Fruit fly (Drosophila melanogaster) whole organism, embryonic: ENCODE measurements around the gene glu.

Experiments used
- Atf-2 ChIP-seq: fragments of 200-800 bp; sonication (Bioruptor generic); optimal IDR thresholded peaks from 2 replicates; lab custom pipeline; 2016; ENCODE audit warnings: missing biosample characterization, missing genetic modification characterization
- Bgb ChIP-seq: fragments of 200-800 bp; sonication (Bioruptor generic); IDR thresholded peaks from 2 replicates; pipeline ENCODE4 v1.3.6; 2022; ENCODE audit warnings: missing biosample characterization, missing genetic modification characterization; ENCODE audit not compliant: partially characterized antibody
- CG10431 ChIP-seq: fragments of 200-800 bp; sonication (Bioruptor generic); optimal IDR thresholded peaks from 3 replicates; lab custom pipeline; 2018; ENCODE audit warnings: missing biosample characterization, mild to moderate bottlenecking, missing genetic modification characterization
- CG10565 ChIP-seq: fragments of 200-800 bp; sonication (Bioruptor generic); optimal IDR thresholded peaks from 3 replicates; lab custom pipeline; 2016; ENCODE audit warnings: missing biosample characterization, mild to moderate bottlenecking, missing genetic modification characterization
- CG11560 ChIP-seq: fragments of 200-800 bp; sonication (Bioruptor generic); IDR thresholded peaks from 3 replicates; pipeline ENCODE4 v1.3.6; 2022; ENCODE audit warnings: missing biosample characterization, missing genetic modification characterization
- CG12942 ChIP-seq: fragments of 200-800 bp; sonication (Bioruptor generic); optimal IDR thresholded peaks from 3 replicates; lab custom pipeline; 2016; ENCODE audit warnings: missing biosample characterization, missing genetic modification characterization
- CG13424 ChIP-seq: fragments of 200-800 bp; sonication (Bioruptor generic); optimal IDR thresholded peaks from 2 replicates; lab custom pipeline; 2019; ENCODE audit warnings: missing biosample characterization, mild to moderate bottlenecking, missing genetic modification characterization, moderate library complexity
- CG14710 ChIP-seq: fragments of 200-800 bp; sonication (Bioruptor generic); optimal IDR thresholded peaks from 3 replicates; lab custom pipeline; 2019; ENCODE audit warnings: missing biosample characterization, mild to moderate bottlenecking, missing genetic modification characterization, moderate library complexity
- CG15514 ChIP-seq: fragments of 200-800 bp; sonication (Bioruptor generic); optimal IDR thresholded peaks from 3 replicates; lab custom pipeline; 2017; ENCODE audit warnings: missing biosample characterization, missing genetic modification characterization, mild to moderate bottlenecking, moderate library complexity, missing genetic modification reagents
- CG16813 ChIP-seq: fragments of 200-800 bp; sonication (Bioruptor generic); IDR thresholded peaks from 3 replicates; pipeline ENCODE4 v1.3.6; 2022; ENCODE audit warnings: missing biosample characterization, missing genetic modification characterization; ENCODE audit not compliant: partially characterized antibody
- CG16815 ChIP-seq: fragments of 200-800 bp; sonication (Bioruptor generic); optimal IDR thresholded peaks from 3 replicates; lab custom pipeline; 2017; ENCODE audit warnings: missing biosample characterization, mild to moderate bottlenecking, missing genetic modification characterization
- CG17912 ChIP-seq: fragments of 200-800 bp; sonication (Bioruptor generic); optimal IDR thresholded peaks from 2 replicates; lab custom pipeline; 2018; ENCODE audit warnings: missing biosample characterization, mild to moderate bottlenecking, missing genetic modification characterization
- CG32772 ChIP-seq: fragments of 200-800 bp; sonication (Bioruptor generic); IDR thresholded peaks from 2 replicates; pipeline ENCODE4 v1.3.6; 2022; ENCODE audit warnings: missing biosample characterization, missing genetic modification characterization
- CG4282 ChIP-seq: fragments of 200-800 bp; sonication (Bioruptor generic); optimal IDR thresholded peaks from 2 replicates; lab custom pipeline; 2016; ENCODE audit warnings: missing biosample characterization, missing genetic modification characterization
- CG43689 ChIP-seq: fragments of 200-800 bp; sonication (Bioruptor generic); IDR thresholded peaks from 2 replicates; pipeline ENCODE4 v1.3.6; 2022; ENCODE audit warnings: missing biosample characterization, missing genetic modification characterization
- CTCF ChIP-seq: fragments of 200-800 bp; sonication (Bioruptor generic); optimal IDR thresholded peaks from 2 replicates; lab custom pipeline; 2017; ENCODE audit warnings: missing biosample characterization, mild to moderate bottlenecking, missing genetic modification characterization, moderate library complexity
- Dp ChIP-seq: fragments of 200-800 bp; sonication (Bioruptor generic); optimal IDR thresholded peaks from 2 replicates; lab custom pipeline; 2018; ENCODE audit warnings: missing biosample characterization, mild to moderate bottlenecking, missing genetic modification characterization, moderate library complexity
- Dref ChIP-seq: fragments of 200-800 bp; sonication (Bioruptor generic); IDR thresholded peaks from 2 replicates; pipeline ENCODE4 v1.3.6; 2022; ENCODE audit warnings: missing biosample characterization, missing genetic modification characterization
- E2f1 ChIP-seq: fragments of 200-800 bp; sonication (Bioruptor generic); IDR thresholded peaks from 2 replicates; pipeline ENCODE4 v1.3.6; 2022; ENCODE audit warnings: missing biosample characterization, missing genetic modification characterization
- Ets65A ChIP-seq: fragments of 200-800 bp; sonication (Bioruptor generic); peaks from one replicate; lab custom pipeline; 2016; ENCODE audit warnings: missing biosample characterization, missing genetic modification characterization
- Hr51 ChIP-seq, 2 experiments: fragments of 200-800 bp; sonication (Bioruptor generic); optimal IDR thresholded peaks; 2 replicates in 1 of 2; 3 replicates in 1 of 2; lab custom pipeline; 2016 to 2018; ENCODE audit warnings: missing biosample characterization in 2 of 2, missing genetic modification characterization in 2 of 2, mild to moderate bottlenecking in 1 of 2, moderate library complexity in 1 of 2
- Hr78 ChIP-seq, 2 experiments: fragments of 200-800 bp in 1 of 2; fragments of >200 bp in 1 of 2; sonication (Bioruptor generic) in 1 of 2; optimal IDR thresholded peaks; 2 replicates each; lab custom pipeline; 2017 to 2019; ENCODE audit warnings: missing biosample characterization in 2 of 2, missing genetic modification characterization in 2 of 2, mild to moderate bottlenecking in 1 of 2, moderate library complexity in 1 of 2
- Hsf ChIP-seq: fragments of 200-800 bp; sonication (Bioruptor generic); optimal IDR thresholded peaks from 3 replicates; lab custom pipeline; 2016; ENCODE audit warnings: missing biosample characterization, missing genetic modification characterization
- Jarid2 ChIP-seq: fragments of 200-800 bp; sonication (Bioruptor generic); optimal IDR thresholded peaks from 3 replicates; lab custom pipeline; 2017; ENCODE audit warnings: mild to moderate bottlenecking, missing biosample characterization, missing genetic modification reagents, missing genetic modification characterization
- Lhr ChIP-seq: fragments of 200-800 bp; sonication (Bioruptor generic); optimal IDR thresholded peaks from 3 replicates; lab custom pipeline; 2017; ENCODE audit warnings: mild to moderate bottlenecking, missing biosample characterization, missing genetic modification reagents, missing genetic modification characterization
- MESR4 ChIP-seq: fragments of 200-800 bp; sonication (Bioruptor generic); optimal IDR thresholded peaks from 2 replicates; lab custom pipeline; 2018; ENCODE audit warnings: missing biosample characterization, mild to moderate bottlenecking, missing genetic modification characterization, moderate library complexity
- Ravus ChIP-seq: fragments of 200-800 bp; sonication (Bioruptor generic); IDR thresholded peaks from 2 replicates; pipeline ENCODE4 v1.3.6; 2022; ENCODE audit warnings: missing biosample characterization, missing genetic modification characterization
- Trl ChIP-seq, 3 experiments: fragments of >200 bp in 2 of 3; fragments of 200-800 bp in 1 of 3; sonication (Bioruptor generic) in 1 of 3; optimal IDR thresholded peaks; 2 replicates in 1 of 3; 3 replicates in 2 of 3; lab custom pipeline; 2016 to 2017; ENCODE audit warnings: missing biosample characterization in 1 of 3, missing genetic modification characterization in 1 of 3
- Xrp1 ChIP-seq: fragments of 200-800 bp; sonication (Bioruptor generic); IDR thresholded peaks from 2 replicates; pipeline ENCODE4 v1.3.6; 2022; ENCODE audit warnings: missing biosample characterization, missing genetic modification characterization
- abd-A ChIP-seq: fragments of 200-800 bp; sonication (Bioruptor generic); optimal IDR thresholded peaks from 3 replicates; lab custom pipeline; 2019; ENCODE audit warnings: missing biosample characterization, mild to moderate bottlenecking, missing genetic modification characterization, moderate library complexity
- aop ChIP-seq: fragments of 200-800 bp; sonication (Bioruptor generic); IDR thresholded peaks from 2 replicates; pipeline ENCODE4 v1.3.6; 2022; ENCODE audit warnings: missing biosample characterization, missing genetic modification characterization
- az2 ChIP-seq: fragments of 200-800 bp; sonication (Bioruptor generic); optimal IDR thresholded peaks from 3 replicates; lab custom pipeline; 2016; ENCODE audit warnings: missing biosample characterization, missing genetic modification characterization
- bigmax ChIP-seq: fragments of 200-800 bp; sonication (Bioruptor generic); optimal IDR thresholded peaks from 2 replicates; lab custom pipeline; 2018; ENCODE audit warnings: missing biosample characterization, mild to moderate bottlenecking, missing genetic modification characterization
- caup ChIP-seq: fragments of 200-800 bp; sonication (Bioruptor generic); optimal IDR thresholded peaks from 3 replicates; lab custom pipeline; 2017; ENCODE audit warnings: missing biosample characterization, mild to moderate bottlenecking, missing genetic modification characterization, moderate library complexity; ENCODE audit not compliant: severe bottlenecking
- crp ChIP-seq, 2 experiments: fragments of 200-800 bp; sonication (Bioruptor generic); optimal IDR thresholded peaks; 2 replicates in 1 of 2; 3 replicates in 1 of 2; lab custom pipeline; 2017; ENCODE audit warnings: missing biosample characterization in 2 of 2, missing genetic modification characterization in 2 of 2, mild to moderate bottlenecking in 1 of 2, moderate library complexity in 1 of 2
- dpn ChIP-seq, 2 experiments: fragments of 200-800 bp; sonication (Bioruptor generic); optimal IDR thresholded peaks; 3 replicates each; lab custom pipeline; 2016; ENCODE audit warnings: missing biosample characterization in 2 of 2, missing genetic modification characterization in 2 of 2
- fd102C ChIP-seq: fragments of 200-800 bp; sonication (Bioruptor generic); optimal IDR thresholded peaks from 2 replicates; lab custom pipeline; 2018; ENCODE audit warnings: missing biosample characterization, mild to moderate bottlenecking, missing genetic modification characterization, moderate library complexity
- her ChIP-seq: fragments of 200-800 bp; sonication (Bioruptor generic); optimal IDR thresholded peaks from 2 replicates; lab custom pipeline; 2016; ENCODE audit warnings: missing biosample characterization, missing genetic modification characterization
- inv ChIP-seq: fragments of 200-800 bp; sonication (Bioruptor generic); IDR thresholded peaks from 2 replicates; pipeline ENCODE4 v1.3.6; 2022; ENCODE audit warnings: missing biosample characterization, missing genetic modification characterization; ENCODE audit not compliant: partially characterized antibody
- nerfin-1 ChIP-seq: fragments of 200-800 bp; sonication (Bioruptor generic); optimal IDR thresholded peaks from 3 replicates; lab custom pipeline; 2019; ENCODE audit warnings: missing biosample characterization, mild to moderate bottlenecking, missing genetic modification characterization, moderate library complexity
- nerfin-2 ChIP-seq: fragments of 200-800 bp; sonication (Bioruptor generic); IDR thresholded peaks from 2 replicates; pipeline ENCODE4 v1.3.6; 2022; ENCODE audit warnings: missing biosample characterization, missing genetic modification characterization; ENCODE audit not compliant: partially characterized antibody
- nmo ChIP-seq: fragments of 200-800 bp; sonication (Bioruptor generic); optimal IDR thresholded peaks from 2 replicates; lab custom pipeline; 2018; ENCODE audit warnings: missing biosample characterization, mild to moderate bottlenecking, missing genetic modification characterization, moderate library complexity
- prd ChIP-seq, 3 experiments: fragments of >200 bp in 2 of 3; fragments of 200-800 bp in 1 of 3; sonication (Bioruptor generic) in 1 of 3; optimal IDR thresholded peaks in 2 of 3; IDR thresholded peaks in 1 of 3; 2 replicates in 2 of 3; 3 replicates in 1 of 3; pipeline versions ENCODE4 v1.3.6 to Lab custom; 2017 to 2022; ENCODE audit warnings: missing biosample characterization in 1 of 3, missing genetic modification characterization in 1 of 3
- row ChIP-seq: fragments of 200-800 bp; sonication (Bioruptor generic); IDR thresholded peaks from 3 replicates; pipeline ENCODE4 v1.3.6; 2022; ENCODE audit warnings: missing biosample characterization, missing genetic modification characterization
- run ChIP-seq: fragments of 200-800 bp; sonication (Bioruptor generic); optimal IDR thresholded peaks from 3 replicates; lab custom pipeline; 2018; ENCODE audit warnings: missing biosample characterization, mild to moderate bottlenecking, missing genetic modification characterization
- stwl ChIP-seq: fragments of 200-800 bp; sonication (Bioruptor generic); optimal IDR thresholded peaks from 3 replicates; lab custom pipeline; 2018; ENCODE audit warnings: missing biosample characterization, mild to moderate bottlenecking, missing genetic modification characterization, moderate library complexity

Gene glu

DNA sequence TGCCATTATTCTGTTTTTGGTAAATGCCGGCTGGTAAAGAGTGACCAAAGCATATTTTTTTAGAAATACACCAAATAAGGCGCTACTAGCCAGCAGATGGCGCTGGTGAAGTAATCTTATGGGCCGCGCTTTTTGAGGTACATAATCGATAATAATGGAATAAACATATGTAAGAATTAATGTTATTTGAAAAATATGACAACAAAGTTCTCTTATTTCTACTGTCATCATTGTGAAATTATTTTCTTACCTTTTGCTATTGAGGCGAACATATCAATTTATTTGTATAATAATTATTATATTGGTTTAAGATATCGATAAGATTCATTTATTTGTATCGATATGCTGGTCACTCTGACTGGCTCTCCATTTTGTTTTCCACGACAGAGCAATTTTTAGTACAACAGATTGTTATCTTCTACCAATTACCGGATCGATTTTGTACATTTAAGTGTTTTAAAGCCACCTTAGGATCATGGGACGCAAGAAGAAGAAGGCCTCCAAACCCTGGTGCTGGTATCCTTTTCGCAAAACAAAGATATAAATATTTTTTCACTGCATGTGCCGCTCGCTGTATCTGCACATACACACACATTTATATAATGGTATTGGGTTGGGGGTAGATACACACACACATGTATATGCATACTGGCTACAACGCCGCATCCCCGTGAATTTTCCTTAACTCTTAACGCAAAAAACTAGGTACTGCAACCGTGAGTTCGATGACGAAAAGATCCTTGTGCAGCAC, 5.0 kb upstream of the glu start, which contains the start of the genes LSm7 and BuGZ (continued):
- peak; percentile 17 for TF ChIP-seq nerfin-1
- TF ChIP-seq stwl (tag; lab: Kevin White, UChicago), result peak; percentile 86
- TF ChIP-seq Lhr, result peak; percentile 75
- peak; percentile 70 for TF ChIP-seq nmo (GFP tag; lab: Kevin White, UChicago)
- peak; percentile 49; the same call in 1 of the 3 replicates for TF ChIP-seq row (GFP tag; lab: Robert Waterston, UW)
- TF ChIP-seq CG16815 (GFP tag; lab: Kevin White, UChicago), result no peak
- TF ChIP-seq CG17912 (GFP tag; lab: Kevin White, UChicago), result peak; percentile 74
- TF ChIP-seq caup (GFP tag; lab: Kevin White, UChicago), result peak; percentile 46
- peak; percentile 43; the same call in 1 of the 2 replicates for TF ChIP-seq nerfin-2 (GFP tag; lab: Robert Waterston, UW)
- peak; percentile 82 for TF ChIP-seq CG14710 (tag; lab: Kevin White, UChicago)
- TF ChIP-seq aop, result no peak
- TF ChIP-seq Dref (GFP tag; lab: Robert Waterston, UW), result peak; percentile 66
- peak; percentile 57 for TF ChIP-seq CG16813 (GFP tag; lab: Robert Waterston, UW)
- TF ChIP-seq prd (optimal IDR thresholded peaks at IDR 0.05; lab: Kevin White, UChicago), result no peak
- no peak for TF ChIP-seq prd (GFP tag; IDR thresholded peaks at IDR 0.05; lab: Robert Waterston, UW)
- TF ChIP-seq inv (GFP tag; lab: Robert Waterston, UW), result peak; percentile 60
- TF ChIP-seq her, result no peak
- TF ChIP-seq MESR4, result peak; percentile 98
- TF ChIP-seq Ravus, result no peak
- TF ChIP-seq Hr78 (GFP tag; optimal IDR thresholded peaks at IDR 0.05; lab: Kevin White, UChicago), result no peak
- TF ChIP-seq Bgb, result peak; percentile 43; the same call in 1 of the 2 replicates
- TF ChIP-seq Dp (GFP tag; lab: Kevin White, UChicago), result peak; percentile 61
- TF ChIP-seq CTCF (GFP tag; lab: Kevin White, UChicago), result peak; percentile 97
- peak; percentile 59 for TF ChIP-seq CG10431 (GFP tag; lab: Kevin White, UChicago)
- peak; percentile 38 for TF ChIP-seq Hsf (GFP tag; lab: Kevin White, UChicago)
- no peak for TF ChIP-seq run (tag; lab: Kevin White, UChicago)
- TF ChIP-seq az2 (GFP tag; lab: Kevin White, UChicago), result peak; percentile 37
- TF ChIP-seq CG11560 (tag; lab: Robert Waterston, UW), result peak; percentile 80; the same call in 2 of the 3 replicates
- peak in 1 of 2 experiments; percentile 10 for TF ChIP-seq Hr51 (GFP tag; optimal IDR thresholded peaks at IDR 0.05; lab: Kevin White, UChicago)
- peak; percentile 69 for TF ChIP-seq Ets65A (GFP tag; lab: Kevin White, UChicago)
- TF ChIP-seq CG32772 (GFP tag; lab: Robert Waterston, UW), result no peak
- peak; percentile 35 to 48 for TF ChIP-seq dpn (GFP tag; optimal IDR thresholded peaks at IDR 0.05; lab: Kevin White, UChicago)
- no peak for TF ChIP-seq Jarid2 (GFP tag; lab: Kevin White, UChicago)
- TF ChIP-seq abd-A, result no peak
- TF ChIP-seq bigmax, result no peak
- TF ChIP-seq crp (GFP tag; optimal IDR thresholded peaks at IDR 0.05; lab: Kevin White, UChicago), result peak in 1 of 2 experiments; percentile 39
- no peak for TF ChIP-seq CG4282 (GFP tag; lab: Kevin White, UChicago)
- no peak for TF ChIP-seq CG43689 (GFP tag; lab: Robert Waterston, UW)
- TF ChIP-seq Xrp1 (GFP tag; lab: Robert Waterston, UW), result peak; percentile 31; the same call in 1 of the 2 replicates
- peak; percentile 47 for TF ChIP-seq CG15514
- TF ChIP-seq CG10565 (GFP tag; lab: Kevin White, UChicago), result no peak
- no peak for TF ChIP-seq Atf-2
- no peak for TF ChIP-seq Trl (optimal IDR thresholded peaks at IDR 0.05; lab: Kevin White, UChicago)
- peak; percentile 32 for TF ChIP-seq Trl (GFP tag; optimal IDR thresholded peaks at IDR 0.05; lab: Kevin White, UChicago)
- TF ChIP-seq fd102C (GFP tag; lab: Kevin White, UChicago), result peak; percentile 35
- no peak for TF ChIP-seq CG12942 (GFP tag; lab: Kevin White, UChicago)
- peak; percentile 57 for TF ChIP-seq CG13424 (tag; lab: Kevin White, UChicago)
- 0 out of 2 replicates have a peak, but pooled peaks have one; percentile 15 for TF ChIP-seq E2f1 (GFP tag; lab: Robert Waterston, UW)
